Worm (Caenorhabditis elegans) whole organism, L1 larva: ENCODE measurements around the gene nhr-145.

Experiments
- C16A3.4 ChIP-seq: fragments of 150-350 bp; optimal IDR thresholded peaks from 2 replicates; lab custom pipeline; 2014; ENCODE audit warnings: missing biosample characterization, missing genetic modification characterization
- fkh-10 ChIP-seq: sonication (generic microtip); optimal IDR thresholded peaks from 2 replicates; lab custom pipeline; 2017; ENCODE audit warnings: missing biosample characterization, missing genetic modification reagents, missing genetic modification characterization
- hpl-2 ChIP-seq: fragments of 150-350 bp; optimal IDR thresholded peaks from 2 replicates; lab custom pipeline; 2014; ENCODE audit warnings: missing biosample characterization, missing genetic modification reagents, missing genetic modification characterization
- lsy-2 ChIP-seq, 2 experiments: fragments of 150-350 bp; optimal IDR thresholded peaks; 2 replicates each; lab custom pipeline; 2014; ENCODE audit warnings: missing biosample characterization in 2 of 2, missing genetic modification characterization in 2 of 2

- TF ChIP-seq C16A3.4: no peak
- TF ChIP-seq fkh-10 (GFP tag; lab: Kevin White, UChicago): no peak
- no peak for TF ChIP-seq lsy-2 (tag; optimal IDR thresholded peaks at IDR 0.05; lab: Kevin White, UChicago)
- no peak for TF ChIP-seq hpl-2 (GFP tag; lab: Kevin White, UChicago)
Observed at ce11 chrV:19068888-19069287, 18.6 kb upstream of the nhr-145 start.
